Worm (Caenorhabditis elegans): ENCODE results near the gene npp-15.

- TF ChIP-seq ztf-29 (GFP tag; IDR thresholded peaks at IDR 0.05) (no peak), flt-1 (GFP tag; IDR thresholded peaks at IDR 0.05) (no peak), med-1 (GFP tag; optimal IDR thresholded peaks at IDR 0.05; ENCODE audit: insufficient read depth) (no peak)
Measured at ce11 chrIII:7884863-7885262, 44.0 kb upstream of the npp-15 start, which contains the start of gene ZK688.11.
